Worm (Caenorhabditis elegans) whole organism, L1 larva: Measurements from ENCODE around the gene fbxb-25.

ENCODE experiments used
- ceh-82 ChIP-seq, 3 experiments: fragments of 150-350 bp in 1 of 3; sonication (generic microtip) in 2 of 3; optimal IDR thresholded peaks; 2 replicates each; lab custom pipeline; 2014 to 2017; ENCODE audit warnings: missing biosample characterization in 3 of 3, missing genetic modification characterization in 3 of 3
- egl-27 ChIP-seq, 2 experiments: fragments of 150-350 bp in 1 of 2; sonication (generic microtip); optimal IDR thresholded peaks; 3 replicates each; lab custom pipeline; 2017 to 2018; ENCODE audit warnings: missing biosample characterization in 2 of 2, missing genetic modification characterization in 2 of 2, missing genetic modification reagents in 2 of 2
- fkh-10 ChIP-seq: sonication (generic microtip); optimal IDR thresholded peaks from 2 replicates; lab custom pipeline; 2017; ENCODE audit warnings: missing biosample characterization, missing genetic modification reagents, missing genetic modification characterization
- mdl-1 ChIP-seq, 2 experiments: fragments of 150-350 bp; optimal IDR thresholded peaks; 2 replicates each; lab custom pipeline; 2014 to 2017; ENCODE audit warnings: missing biosample characterization in 2 of 2, missing genetic modification characterization in 2 of 2, inconsistent platforms in 1 of 2
- unc-98 ChIP-seq: fragments of 200-800 bp; sonication (Bioruptor generic); IDR thresholded peaks from 2 replicates; pipeline ENCODE4 v1.3.6; 2022; ENCODE audit warnings: missing genetic modification characterization, missing compliant biosample characterization

- peak in 1 of 3 experiments; percentile 9 for TF ChIP-seq ceh-82 (tag; optimal IDR thresholded peaks at IDR 0.05; lab: Kevin White, UChicago)
- TF ChIP-seq fkh-10 (GFP tag; lab: Kevin White, UChicago) = no peak
- peak in 1 of 2 experiments; percentile 12 for TF ChIP-seq mdl-1 (tag; optimal IDR thresholded peaks at IDR 0.05; lab: Kevin White, UChicago)
- TF ChIP-seq egl-27 (tag; optimal IDR thresholded peaks at IDR 0.05; lab: Kevin White, UChicago) = no peak
- no peak for TF ChIP-seq unc-98
Measured at ce11 chrII:1663516-1663915, 20.3 kb upstream of the fbxb-25 start, which contains the start of gene duxl-1.
